Fruit fly (Drosophila melanogaster) whole organism, embryonic: ENCODE data around the gene ck.

Experiments used
- Adf1 ChIP-seq: fragments of 200-800 bp; sonication (Bioruptor generic); IDR thresholded peaks from 2 replicates; pipeline ENCODE4 v1.3.6; 2022; ENCODE audit warnings: missing biosample characterization, missing genetic modification characterization
- Atf6 ChIP-seq: fragments of 200-800 bp; sonication (Bioruptor generic); IDR thresholded peaks from 2 replicates; pipeline ENCODE4 v1.3.6; 2022; ENCODE audit warnings: missing biosample characterization, missing genetic modification characterization
- Bgb ChIP-seq: fragments of 200-800 bp; sonication (Bioruptor generic); IDR thresholded peaks from 2 replicates; pipeline ENCODE4 v1.3.6; 2022; ENCODE audit warnings: missing biosample characterization, missing genetic modification characterization; ENCODE audit not compliant: partially characterized antibody
- Blimp-1 ChIP-seq: fragments of 200-800 bp; sonication (Bioruptor generic); optimal IDR thresholded peaks from 3 replicates; lab custom pipeline; 2018; ENCODE audit warnings: missing biosample characterization, missing genetic modification characterization, mild to moderate bottlenecking, moderate library complexity, missing genetic modification reagents
- CG10267 ChIP-seq: fragments of 200-800 bp; sonication (Bioruptor generic); optimal IDR thresholded peaks from 2 replicates; lab custom pipeline; 2018; ENCODE audit warnings: missing biosample characterization, mild to moderate bottlenecking, missing genetic modification characterization, moderate library complexity
- CG10959 ChIP-seq: fragments of 200-800 bp; sonication (Bioruptor generic); IDR thresholded peaks from 2 replicates; pipeline ENCODE4 v1.3.6; 2022; ENCODE audit warnings: missing biosample characterization, missing genetic modification characterization
- CG11247 ChIP-seq: fragments of 200-800 bp; sonication (Bioruptor generic); IDR thresholded peaks from 2 replicates; pipeline ENCODE4 v1.3.6; 2022; ENCODE audit warnings: missing biosample characterization, missing genetic modification characterization
- CG12769 ChIP-seq: fragments of 200-800 bp; sonication (Bioruptor generic); optimal IDR thresholded peaks from 2 replicates; lab custom pipeline; 2019; ENCODE audit warnings: missing biosample characterization, mild to moderate bottlenecking, missing genetic modification characterization, moderate library complexity
- CG13894 ChIP-seq: fragments of 200-800 bp; sonication (Bioruptor generic); optimal IDR thresholded peaks from 3 replicates; lab custom pipeline; 2018; ENCODE audit warnings: missing biosample characterization, mild to moderate bottlenecking, missing genetic modification characterization, moderate library complexity
- CG14710 ChIP-seq: fragments of 200-800 bp; sonication (Bioruptor generic); optimal IDR thresholded peaks from 3 replicates; lab custom pipeline; 2019; ENCODE audit warnings: missing biosample characterization, mild to moderate bottlenecking, missing genetic modification characterization, moderate library complexity
- CG14860 ChIP-seq: fragments of 200-800 bp; sonication (Bioruptor generic); IDR thresholded peaks from 3 replicates; pipeline ENCODE4 v1.3.6; 2022; ENCODE audit warnings: missing biosample characterization, missing genetic modification characterization; ENCODE audit not compliant: partially characterized antibody
- CG3163 ChIP-seq: fragments of 200-800 bp; sonication (Bioruptor generic); optimal IDR thresholded peaks from 3 replicates; lab custom pipeline; 2016; ENCODE audit warnings: missing biosample characterization, missing genetic modification characterization
- CG6854 ChIP-seq: fragments of 200-800 bp; sonication (Bioruptor generic); optimal IDR thresholded peaks from 3 replicates; lab custom pipeline; 2017; ENCODE audit warnings: missing biosample characterization, mild to moderate bottlenecking, missing genetic modification characterization
- CG7839 ChIP-seq: fragments of 200-800 bp; sonication (Bioruptor generic); optimal IDR thresholded peaks from 3 replicates; lab custom pipeline; 2018; ENCODE audit warnings: missing biosample characterization, mild to moderate bottlenecking, missing genetic modification characterization, moderate library complexity
- CG7963 ChIP-seq: fragments of 200-800 bp; sonication (Bioruptor generic); IDR thresholded peaks from 3 replicates; pipeline ENCODE4 v1.3.6; 2022; ENCODE audit warnings: missing biosample characterization, missing genetic modification characterization; ENCODE audit not compliant: partially characterized antibody
- CoRest ChIP-seq: fragments of 200-800 bp; sonication (Bioruptor generic); optimal IDR thresholded peaks from 3 replicates; lab custom pipeline; 2018; ENCODE audit warnings: missing biosample characterization, mild to moderate bottlenecking, missing genetic modification characterization, moderate library complexity
- Doc2 ChIP-seq: fragments of 200-800 bp; sonication (Bioruptor generic); IDR thresholded peaks from 2 replicates; pipeline ENCODE4 v1.3.6; 2022; ENCODE audit warnings: missing biosample characterization, missing genetic modification characterization
- E2f1 ChIP-seq: fragments of 200-800 bp; sonication (Bioruptor generic); IDR thresholded peaks from 2 replicates; pipeline ENCODE4 v1.3.6; 2022; ENCODE audit warnings: missing biosample characterization, missing genetic modification characterization
- Elba2 ChIP-seq: fragments of 200-800 bp; sonication (Bioruptor generic); optimal IDR thresholded peaks from 3 replicates; lab custom pipeline; 2016; ENCODE audit warnings: missing biosample characterization, missing genetic modification characterization
- Gug ChIP-seq: fragments of 200-800 bp; sonication (Bioruptor generic); IDR thresholded peaks from 4 replicates; pipeline ENCODE4 v1.3.6; 2022; ENCODE audit warnings: missing biosample characterization, missing genetic modification characterization
- HHEX ChIP-seq: fragments of 200-800 bp; sonication (Bioruptor generic); optimal IDR thresholded peaks from 3 replicates; lab custom pipeline; 2017; ENCODE audit warnings: missing biosample characterization, mild to moderate bottlenecking, missing genetic modification characterization, missing genetic modification reagents
- HLH54F ChIP-seq: fragments of 200-800 bp; sonication (Bioruptor generic); optimal IDR thresholded peaks from 3 replicates; lab custom pipeline; 2016; ENCODE audit warnings: missing biosample characterization, missing genetic modification characterization
- HLHmδ ChIP-seq: fragments of 200-800 bp; sonication (Bioruptor generic); optimal IDR thresholded peaks from 2 replicates; lab custom pipeline; 2018; ENCODE audit warnings: missing biosample characterization, mild to moderate bottlenecking, missing genetic modification characterization, moderate library complexity
- NC2β ChIP-seq: fragments of 200-800 bp; sonication (Bioruptor generic); optimal IDR thresholded peaks from 2 replicates; lab custom pipeline; 2016; ENCODE audit warnings: missing biosample characterization, missing genetic modification characterization
- Pdp1 ChIP-seq, 2 experiments: fragments of 200-800 bp; sonication (Bioruptor generic); optimal IDR thresholded peaks; 3 replicates each; lab custom pipeline; 2016; ENCODE audit warnings: missing biosample characterization in 2 of 2, missing genetic modification characterization in 2 of 2, mild to moderate bottlenecking in 1 of 2, moderate library complexity in 1 of 2
- Poxn ChIP-seq: fragments of 200-800 bp; sonication (Bioruptor generic); IDR thresholded peaks from 2 replicates; pipeline ENCODE4 v1.3.6; 2022; ENCODE audit warnings: missing biosample characterization, missing genetic modification characterization
- Ptx1 ChIP-seq: fragments of 200-800 bp; sonication (Bioruptor generic); IDR thresholded peaks from 2 replicates; pipeline ENCODE4 v1.3.6; 2022; ENCODE audit warnings: missing biosample characterization, missing genetic modification characterization
- Sox100B ChIP-seq: fragments of 200-800 bp; sonication (Bioruptor generic); optimal IDR thresholded peaks from 3 replicates; lab custom pipeline; 2018; ENCODE audit warnings: missing biosample characterization, mild to moderate bottlenecking, missing genetic modification characterization
- Usf ChIP-seq: fragments of 200-800 bp; sonication (Bioruptor generic); optimal IDR thresholded peaks from 2 replicates; lab custom pipeline; 2017; ENCODE audit warnings: missing genotype, missing biosample characterization, missing genetic modification characterization
- al ChIP-seq: fragments of 200-800 bp; sonication (Bioruptor generic); IDR thresholded peaks from 2 replicates; pipeline ENCODE4 v1.3.6; 2022; ENCODE audit warnings: missing biosample characterization, missing genetic modification characterization
- aop ChIP-seq: fragments of 200-800 bp; sonication (Bioruptor generic); IDR thresholded peaks from 2 replicates; pipeline ENCODE4 v1.3.6; 2022; ENCODE audit warnings: missing biosample characterization, missing genetic modification characterization
- ash1 ChIP-seq: fragments of 200-800 bp; sonication (Bioruptor generic); optimal IDR thresholded peaks from 2 replicates; lab custom pipeline; 2018; ENCODE audit warnings: missing biosample characterization, mild to moderate bottlenecking, missing genetic modification characterization
- chn ChIP-seq: fragments of 200-800 bp; sonication (Bioruptor generic); optimal IDR thresholded peaks from 2 replicates; lab custom pipeline; 2016; ENCODE audit warnings: missing biosample characterization, missing genetic modification characterization
- dati ChIP-seq: fragments of 200-800 bp; sonication (Bioruptor generic); IDR thresholded peaks from 2 replicates; pipeline ENCODE4 v1.3.6; 2022; ENCODE audit warnings: missing biosample characterization, missing genetic modification characterization
- gce ChIP-seq: fragments of 200-800 bp; sonication (Bioruptor generic); IDR thresholded peaks from 3 replicates; pipeline ENCODE4 v1.3.6; 2022; ENCODE audit warnings: missing biosample characterization, missing genetic modification characterization
- grau ChIP-seq: fragments of 200-800 bp; optimal IDR thresholded peaks from 3 replicates; lab custom pipeline; 2019; ENCODE audit warnings: missing biosample characterization, mild to moderate bottlenecking, missing genetic modification characterization, moderate library complexity
- gt ChIP-seq: fragments of 200-800 bp; sonication (Bioruptor generic); IDR thresholded peaks from 2 replicates; pipeline ENCODE4 v1.3.6; 2022; ENCODE audit warnings: missing biosample characterization, missing genetic modification characterization
- hbn ChIP-seq: fragments of 200-800 bp; sonication (Bioruptor generic); IDR thresholded peaks from 2 replicates; pipeline ENCODE4 v1.3.6; 2022; ENCODE audit warnings: missing biosample characterization, missing genetic modification characterization; ENCODE audit not compliant: partially characterized antibody
- jumu ChIP-seq: fragments of 200-800 bp; sonication (Bioruptor generic); optimal IDR thresholded peaks from 3 replicates; lab custom pipeline; 2016; ENCODE audit warnings: missing biosample characterization, missing genetic modification characterization
- maf-S ChIP-seq: fragments of 200-800 bp; sonication (Bioruptor generic); optimal IDR thresholded peaks from 2 replicates; lab custom pipeline; 2016; ENCODE audit warnings: missing biosample characterization, missing genetic modification characterization
- mld ChIP-seq: fragments of 200-800 bp; sonication (Bioruptor generic); IDR thresholded peaks from 3 replicates; pipeline ENCODE4 v1.3.6; 2022; ENCODE audit warnings: missing biosample characterization, missing genetic modification characterization; ENCODE audit not compliant: partially characterized antibody
- pho ChIP-seq: fragments of 200-800 bp; sonication (Bioruptor generic); optimal IDR thresholded peaks from 2 replicates; lab custom pipeline; 2016; ENCODE audit warnings: missing biosample characterization, missing genetic modification characterization
- so ChIP-seq: fragments of 200-800 bp; sonication (Bioruptor generic); IDR thresholded peaks from 3 replicates; pipeline ENCODE4 v1.3.6; 2022; ENCODE audit warnings: missing biosample characterization, missing genetic modification characterization
- sob ChIP-seq: fragments of 200-800 bp; sonication (Bioruptor generic); IDR thresholded peaks from 2 replicates; pipeline ENCODE4 v1.3.6; 2022; ENCODE audit warnings: missing biosample characterization, missing genetic modification characterization
- sr ChIP-seq: fragments of 200-800 bp; sonication (Bioruptor generic); IDR thresholded peaks from 3 replicates; pipeline ENCODE4 v1.3.6; 2022; ENCODE audit warnings: missing biosample characterization, missing genetic modification characterization
- stc ChIP-seq: fragments of 200-800 bp; sonication (Bioruptor generic); IDR thresholded peaks from 2 replicates; pipeline ENCODE4 v1.3.6; 2022; ENCODE audit warnings: missing biosample characterization, missing genetic modification characterization
- stwl ChIP-seq: fragments of 200-800 bp; sonication (Bioruptor generic); optimal IDR thresholded peaks from 3 replicates; lab custom pipeline; 2018; ENCODE audit warnings: missing biosample characterization, mild to moderate bottlenecking, missing genetic modification characterization, moderate library complexity
- tio ChIP-seq: fragments of 200-800 bp; sonication (Bioruptor generic); optimal IDR thresholded peaks from 2 replicates; lab custom pipeline; 2017; ENCODE audit warnings: missing biosample characterization, missing genetic modification characterization, inconsistent platforms
- unc-4 ChIP-seq: fragments of 200-800 bp; sonication (Bioruptor generic); IDR thresholded peaks from 2 replicates; pipeline ENCODE4 v1.3.6; 2022; ENCODE audit warnings: missing biosample characterization, missing genetic modification characterization; ENCODE audit not compliant: partially characterized antibody
- vnd ChIP-seq: fragments of 200-800 bp; sonication (Bioruptor generic); IDR thresholded peaks from 3 replicates; pipeline ENCODE4 v1.3.6; 2022; ENCODE audit warnings: missing biosample characterization, missing genetic modification characterization; ENCODE audit not compliant: partially characterized antibody

Gene ck

DNA sequence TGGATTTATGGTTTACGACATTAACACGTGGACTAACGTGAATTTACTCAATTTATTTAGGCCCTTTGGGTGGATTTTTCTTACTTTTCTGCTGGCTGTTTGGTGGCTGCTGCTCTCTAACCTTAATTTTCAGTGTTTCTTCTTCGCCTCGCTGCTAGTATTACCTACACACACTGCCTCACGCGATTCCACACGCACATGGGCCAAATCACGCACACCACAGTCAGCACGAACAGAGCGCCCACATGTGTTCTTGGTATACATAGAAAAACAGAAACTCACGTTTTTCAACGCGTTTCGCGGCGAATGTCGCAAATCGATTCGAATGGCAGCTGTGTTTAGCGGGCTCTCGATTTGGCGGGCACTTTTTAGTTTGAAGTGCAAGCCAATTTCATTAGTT, 10.2 kb upstream of the ck start:
- peak; percentile 48; the same call in 2 of the 3 replicates for TF ChIP-seq vnd (GFP tag; lab: Robert Waterston, UW)
- TF ChIP-seq chn (GFP tag; lab: Kevin White, UChicago) = peak; percentile 21
- peak; percentile 16 for TF ChIP-seq pho
- TF ChIP-seq unc-4 (GFP tag; lab: Robert Waterston, UW) = peak; percentile 77
- TF ChIP-seq Gug = peak; percentile 14; the same call in 1 of the 4 replicates
- TF ChIP-seq CG6854 (GFP tag; lab: Kevin White, UChicago) = no peak
- peak in 1 of 2 experiments; percentile 14 for TF ChIP-seq Pdp1 (GFP tag; optimal IDR thresholded peaks at IDR 0.05; lab: Kevin White, UChicago)
- peak; percentile 23 for TF ChIP-seq CG7839 (tag; lab: Kevin White, UChicago)
- peak; percentile 85 for TF ChIP-seq hbn (GFP tag; lab: Robert Waterston, UW)
- TF ChIP-seq stc (GFP tag; lab: Robert Waterston, UW) = peak; percentile 25; the same call in 1 of the 2 replicates
- peak; percentile 64 for TF ChIP-seq HLHmδ (GFP tag; lab: Kevin White, UChicago)
- TF ChIP-seq Sox100B (GFP tag; lab: Kevin White, UChicago) = no peak
- TF ChIP-seq sob = peak; percentile 61
- TF ChIP-seq CG10959 (GFP tag; lab: Robert Waterston, UW) = no peak
- no peak for TF ChIP-seq al (GFP tag; lab: Robert Waterston, UW)
- TF ChIP-seq stwl = peak; percentile 82
- TF ChIP-seq CG7963 (GFP tag; lab: Robert Waterston, UW) = no peak
- TF ChIP-seq sr (GFP tag; lab: Robert Waterston, UW) = peak; percentile 89; the same call in 2 of the 3 replicates
- TF ChIP-seq Bgb (GFP tag; lab: Robert Waterston, UW) = peak; percentile 95
- peak; percentile 63 for TF ChIP-seq ash1 (GFP tag; lab: Kevin White, UChicago)
- TF ChIP-seq Usf = peak; percentile 42
- no peak for TF ChIP-seq CG11247 (GFP tag; lab: Robert Waterston, UW)
- TF ChIP-seq gce = no peak
- peak; percentile 80 for TF ChIP-seq CG13894 (tag; lab: Kevin White, UChicago)
- TF ChIP-seq mld = peak; percentile 76
- no peak for TF ChIP-seq Poxn (GFP tag; lab: Robert Waterston, UW)
- TF ChIP-seq Adf1 (GFP tag; lab: Robert Waterston, UW) = peak; percentile 79
- no peak for TF ChIP-seq Doc2
- TF ChIP-seq Elba2 (GFP tag; lab: Kevin White, UChicago) = no peak
- TF ChIP-seq E2f1 = peak; percentile 25; the same call in 1 of the 2 replicates
- TF ChIP-seq jumu = peak; percentile 60
- TF ChIP-seq aop = no peak
- peak; percentile 83 for TF ChIP-seq CG10267 (tag; lab: Kevin White, UChicago)
- peak; percentile 56; the same call in 2 of the 3 replicates for TF ChIP-seq so (GFP tag; lab: Robert Waterston, UW)
- peak; percentile 12 for TF ChIP-seq maf-S (GFP tag; lab: Kevin White, UChicago)
- TF ChIP-seq HHEX (GFP tag; lab: Kevin White, UChicago) = peak; percentile 17
- TF ChIP-seq Blimp-1 (GFP tag; lab: Kevin White, UChicago) = no peak
- peak; percentile 65 for TF ChIP-seq CG14860 (GFP tag; lab: Robert Waterston, UW)
- TF ChIP-seq NC2β (GFP tag; lab: Kevin White, UChicago) = peak; percentile 19
- TF ChIP-seq grau (tag; lab: Kevin White, UChicago) = peak; percentile 45
- no peak for TF ChIP-seq gt (GFP tag; lab: Robert Waterston, UW)
- peak; percentile 48 for TF ChIP-seq CoRest (tag; lab: Kevin White, UChicago)
- TF ChIP-seq CG3163 (GFP tag; lab: Kevin White, UChicago) = peak; percentile 9
- TF ChIP-seq tio = no peak
- 0 out of 2 replicates have a peak, but pooled peaks have one; percentile 32 for TF ChIP-seq Atf6 (GFP tag; lab: Robert Waterston, UW)
- TF ChIP-seq CG12769 (tag; lab: Kevin White, UChicago) = peak; percentile 78
- peak; percentile 25 for TF ChIP-seq HLH54F (GFP tag; lab: Kevin White, UChicago)
- no peak for TF ChIP-seq Ptx1
- peak; percentile 85 for TF ChIP-seq CG14710 (tag; lab: Kevin White, UChicago)
- TF ChIP-seq dati (GFP tag; lab: Robert Waterston, UW) = no peak
